Worm (Caenorhabditis elegans) whole organism, young adult: ENCODE data around the gene Y44F5A.1.

Experiments used
- F49E8.2 ChIP-seq: sonication (generic microtip); optimal IDR thresholded peaks from 3 replicates; lab custom pipeline; 2017; ENCODE audit warnings: missing genetic modification characterization, mild to moderate bottlenecking, missing compliant biosample characterization, antibody characterized with exemption, moderate library complexity; ENCODE audit not compliant: insufficient read depth
- hrde-1 ChIP-seq: sonication (generic microtip); optimal IDR thresholded peaks from 2 replicates; lab custom pipeline; 2016; ENCODE audit warnings: missing genetic modification characterization, mild to moderate bottlenecking, missing compliant biosample characterization, moderate library complexity, missing genotype, missing genetic modification reagents, borderline replicate concordance
- pha-4 ChIP-seq: fragments of 150-350 bp; sonication (generic microtip); optimal IDR thresholded peaks from 2 replicates; lab custom pipeline; 2014; ENCODE audit warnings: missing biosample characterization, missing genetic modification reagents, missing genetic modification characterization

- TF ChIP-seq pha-4 (tag; lab: Kevin White, UChicago), result no peak
- no peak for TF ChIP-seq hrde-1 (tag; lab: Kevin White, UChicago)
- TF ChIP-seq F49E8.2 (tag; lab: Kevin White, UChicago), result no peak
Observed at ce11 chrIII:4283175-4283574, 35.7 kb upstream of the Y44F5A.1 start.
